Worm (Caenorhabditis elegans): ENCODE results near the gene Y17G9A.4.

- TF ChIP-seq him-1 (tag; optimal IDR thresholded peaks at IDR 0.05) (no peak), W03F9.2 (tag; optimal IDR thresholded peaks at IDR 0.05) (no peak), dao-5 (tag; optimal IDR thresholded peaks at IDR 0.05) (no peak)
Observed at ce11 chrIV:4821054-4821453, 40.3 kb downstream of the Y17G9A.4 start, which contains the start of gene H06H21.8.

All from whole organism, L4/young adult.